Worm (Caenorhabditis elegans) whole organism, young adult: ENCODE results near the gene ZC84.6.

Source experiments
- F22D6.2 ChIP-seq: sonication (generic microtip); optimal IDR thresholded peaks from 2 replicates; lab custom pipeline; 2016; ENCODE audit warnings: mild to moderate bottlenecking, missing genetic modification characterization, missing compliant biosample characterization
- F52B5.7 ChIP-seq: sonication (generic microtip); optimal IDR thresholded peaks from 2 replicates; lab custom pipeline; 2016; ENCODE audit warnings: mild to moderate bottlenecking, missing genetic modification characterization, missing compliant biosample characterization
- ceh-79 ChIP-seq: sonication (generic microtip); optimal IDR thresholded peaks from 2 replicates; lab custom pipeline; 2017; ENCODE audit warnings: mild to moderate bottlenecking, missing genetic modification characterization, missing compliant biosample characterization
- dox-1 ChIP-seq: fragments of 200-800 bp; sonication (Bioruptor generic); IDR thresholded peaks from 2 replicates; pipeline ENCODE4 v1.3.6; 2022; ENCODE audit warnings: missing genetic modification reagents, missing genetic modification characterization, missing compliant biosample characterization
- nfya-1 ChIP-seq: sonication (generic microtip); optimal IDR thresholded peaks from 2 replicates; lab custom pipeline; 2017; ENCODE audit warnings: antibody characterized with exemption, missing compliant biosample characterization, missing genetic modification characterization, borderline replicate concordance; ENCODE audit not compliant: insufficient read depth
- nhr-90 ChIP-seq: sonication (generic microtip); optimal IDR thresholded peaks from 2 replicates; lab custom pipeline; 2016; ENCODE audit warnings: missing genotype, mild to moderate bottlenecking, missing genetic modification characterization, missing compliant biosample characterization
- rec-8 ChIP-seq, 2 experiments: sonication (generic microtip); optimal IDR thresholded peaks; 2 replicates each; lab custom pipeline; 2016; ENCODE audit warnings: mild to moderate bottlenecking in 2 of 2, missing genetic modification characterization in 2 of 2, missing genetic modification reagents in 2 of 2, missing genotype in 2 of 2, missing biosample characterization in 1 of 2, missing compliant biosample characterization in 1 of 2, moderate library complexity in 1 of 2
- repo-1 ChIP-seq: sonication (generic microtip); optimal IDR thresholded peaks from 2 replicates; lab custom pipeline; 2017; ENCODE audit warnings: mild to moderate bottlenecking, missing genetic modification characterization, missing compliant biosample characterization
- snpc-4 ChIP-seq, 5 experiments: fragments of 150-350 bp in 1 of 5; sonication (generic microtip) in 4 of 5; optimal IDR thresholded peaks; 2 replicates each; lab custom pipeline; 2014 to 2018; ENCODE audit warnings: missing genetic modification characterization in 5 of 5, missing biosample characterization in 3 of 5, antibody characterized with exemption in 2 of 5, mild to moderate bottlenecking in 2 of 5, missing compliant biosample characterization in 2 of 5, missing genotype in 2 of 5, moderate library complexity in 2 of 5, missing genetic modification reagents in 1 of 5
- sptf-2 ChIP-seq: fragments of 200-800 bp; sonication (Bioruptor generic); optimal IDR thresholded peaks from 2 replicates; lab custom pipeline; 2018; ENCODE audit warnings: mild to moderate bottlenecking, missing genetic modification characterization, missing compliant biosample characterization
- tlf-1 ChIP-seq: fragments of 200-800 bp; sonication (Bioruptor generic); optimal IDR thresholded peaks from 2 replicates; lab custom pipeline; 2018; ENCODE audit warnings: mild to moderate bottlenecking, missing genetic modification characterization, missing compliant biosample characterization
- unc-62 ChIP-seq: fragments of 150-350 bp; optimal IDR thresholded peaks from 2 replicates; lab custom pipeline; 2014; ENCODE audit warnings: missing biosample characterization, missing genetic modification reagents, missing genetic modification characterization
- ztf-28 ChIP-seq: fragments of 200-800 bp; sonication (Bioruptor generic); IDR thresholded peaks from 2 replicates; pipeline ENCODE4 v1.3.6; 2022; ENCODE audit warnings: missing genetic modification reagents, missing genetic modification characterization, missing compliant biosample characterization

- TF ChIP-seq F22D6.2 (tag; lab: Kevin White, UChicago) (no peak), repo-1 (tag; lab: Kevin White, UChicago) (no peak), dox-1 (GFP tag; lab: Robert Waterston, UW) (no peak), nhr-90 (tag; lab: Kevin White, UChicago) (no peak), F52B5.7 (tag; lab: Kevin White, UChicago) (no peak), unc-62 (GFP tag; lab: Kevin White, UChicago) (no peak), ceh-79 (no peak), nfya-1 (no peak), tlf-1 (GFP tag; lab: Kevin White, UChicago) (no peak), snpc-4 (GFP tag; optimal IDR thresholded peaks at IDR 0.05; lab: Kevin White, UChicago) (no peak), snpc-4 (tag; optimal IDR thresholded peaks at IDR 0.05; lab: Kevin White, UChicago) (no peak), ztf-28 (no peak), sptf-2 (GFP tag; lab: Kevin White, UChicago) (no peak), rec-8 (tag; optimal IDR thresholded peaks at IDR 0.05; lab: Kevin White, UChicago) (no peak)
Observed at ce11 chrIII:9185722-9186121, 13.8 kb downstream of the ZC84.6 start, which contains the start of gene ZC84.7.
